Worm (Caenorhabditis elegans) whole organism, L3 larva: ENCODE data around the gene cope-1.

Experiments
- R02D3.7 ChIP-seq: fragments of 150-350 bp; optimal IDR thresholded peaks from 2 replicates; lab custom pipeline; 2014; ENCODE audit warnings: missing biosample characterization, missing genetic modification characterization
- ZK546.5 ChIP-seq: sonication (generic microtip); optimal IDR thresholded peaks from 2 replicates; lab custom pipeline; 2017; ENCODE audit warnings: missing biosample characterization, missing genetic modification characterization
- aly-2 ChIP-seq: fragments of 150-350 bp; optimal IDR thresholded peaks from 2 replicates; lab custom pipeline; 2014; ENCODE audit warnings: missing biosample characterization, missing genetic modification characterization
- ama-1 ChIP-seq: fragments of 150-350 bp; optimal IDR thresholded peaks from 2 replicates; lab custom pipeline; 2018
- ceh-16 ChIP-seq: sonication (generic microtip); optimal IDR thresholded peaks from 2 replicates; lab custom pipeline; 2017; ENCODE audit warnings: missing biosample characterization, missing genetic modification characterization
- ceh-28 ChIP-seq: fragments of 150-350 bp; optimal IDR thresholded peaks from 2 replicates; lab custom pipeline; 2014; ENCODE audit warnings: missing biosample characterization, missing genetic modification reagents, missing genetic modification characterization
- daf-12 ChIP-seq: fragments of 150-350 bp; optimal IDR thresholded peaks from 2 replicates; lab custom pipeline; 2014; ENCODE audit warnings: missing biosample characterization, missing genetic modification reagents, missing genetic modification characterization
- egl-27 ChIP-seq: sonication (generic microtip); optimal IDR thresholded peaks from 4 replicates; lab custom pipeline; 2017; ENCODE audit warnings: missing biosample characterization, missing genetic modification reagents, missing genetic modification characterization
- egl-5 ChIP-seq: fragments of 150-350 bp; optimal IDR thresholded peaks from 2 replicates; lab custom pipeline; 2017; ENCODE audit warnings: missing biosample characterization, missing genetic modification reagents, missing genetic modification characterization, inconsistent platforms
- elt-1 ChIP-seq: fragments of 150-350 bp; optimal IDR thresholded peaks from 2 replicates; lab custom pipeline; 2014; ENCODE audit warnings: missing biosample characterization, missing genetic modification characterization
- elt-2 ChIP-seq: sonication (generic microtip); optimal IDR thresholded peaks from 2 replicates; lab custom pipeline; 2016; ENCODE audit warnings: missing genetic modification reagents, mild to moderate bottlenecking, missing genetic modification characterization, missing compliant biosample characterization
- elt-3 ChIP-seq, 3 experiments: fragments of 150-350 bp in 1 of 3; sonication (generic microtip) in 2 of 3; optimal IDR thresholded peaks; 2 replicates in 2 of 3; 4 replicates in 1 of 3; lab custom pipeline; 2014 to 2017; ENCODE audit warnings: missing biosample characterization in 3 of 3, missing genetic modification characterization in 3 of 3
- eor-1 ChIP-seq, 2 experiments: fragments of 150-350 bp; optimal IDR thresholded peaks; 2 replicates each; lab custom pipeline; 2014 to 2018; ENCODE audit warnings: missing biosample characterization in 2 of 2, missing genetic modification characterization in 2 of 2
- fkh-10 ChIP-seq: sonication (generic microtip); optimal IDR thresholded peaks from 2 replicates; lab custom pipeline; 2017; ENCODE audit warnings: missing biosample characterization, missing genetic modification reagents, missing genetic modification characterization
- hmg-11 ChIP-seq: sonication (generic microtip); optimal IDR thresholded peaks from 2 replicates; lab custom pipeline; 2016; ENCODE audit warnings: missing genetic modification characterization, missing compliant biosample characterization
- jun-1 ChIP-seq: fragments of 150-350 bp; optimal IDR thresholded peaks from 2 replicates; lab custom pipeline; 2014; ENCODE audit warnings: missing biosample characterization, missing genetic modification reagents, missing genetic modification characterization
- lin-15B ChIP-seq: fragments of 150-350 bp; optimal IDR thresholded peaks from 2 replicates; lab custom pipeline; 2014; ENCODE audit warnings: missing biosample characterization, missing genetic modification characterization
- lin-39 ChIP-seq: fragments of 150-350 bp; optimal IDR thresholded peaks from 2 replicates; lab custom pipeline; 2018; ENCODE audit warnings: missing biosample characterization, missing genetic modification reagents, missing genetic modification characterization
- mdl-1 ChIP-seq: fragments of 150-350 bp; optimal IDR thresholded peaks from 2 replicates; lab custom pipeline; 2014; ENCODE audit warnings: missing biosample characterization, missing genetic modification characterization
- mml-1 ChIP-seq: fragments of 150-350 bp; sonication (generic microtip); optimal IDR thresholded peaks from 3 replicates; lab custom pipeline; 2014; ENCODE audit warnings: missing biosample characterization, missing genetic modification characterization
- nfya-1 ChIP-seq: sonication (generic microtip); optimal IDR thresholded peaks from 2 replicates; lab custom pipeline; 2017; ENCODE audit warnings: missing genetic modification characterization, mild to moderate bottlenecking, missing compliant biosample characterization, antibody characterized with exemption, moderate library complexity; ENCODE audit not compliant: insufficient read depth
- nhr-12 ChIP-seq: fragments of 150-350 bp; optimal IDR thresholded peaks from 2 replicates; lab custom pipeline; 2014; ENCODE audit warnings: missing biosample characterization, missing genetic modification characterization
- nhr-23 ChIP-seq: fragments of 150-350 bp; optimal IDR thresholded peaks from 2 replicates; lab custom pipeline; 2014; ENCODE audit warnings: missing biosample characterization, missing genetic modification reagents, missing genetic modification characterization
- nhr-237 ChIP-seq: fragments of 150-350 bp; optimal IDR thresholded peaks from 2 replicates; lab custom pipeline; 2014; ENCODE audit warnings: missing biosample characterization, missing genetic modification characterization
- nhr-43 ChIP-seq: sonication (generic microtip); optimal IDR thresholded peaks from 2 replicates; lab custom pipeline; 2016; ENCODE audit warnings: mild to moderate bottlenecking, missing genetic modification characterization, missing compliant biosample characterization; ENCODE audit not compliant: poor library complexity, severe bottlenecking
- nhr-67 ChIP-seq: fragments of 150-350 bp; optimal IDR thresholded peaks from 2 replicates; lab custom pipeline; 2014; ENCODE audit warnings: missing biosample characterization, missing genetic modification characterization
- pha-4 ChIP-seq: fragments of 150-350 bp; optimal IDR thresholded peaks from 2 replicates; lab custom pipeline; 2014; ENCODE audit warnings: missing biosample characterization, missing genetic modification reagents, missing genetic modification characterization
- pqm-1 ChIP-seq: fragments of 150-350 bp; optimal IDR thresholded peaks from 2 replicates; lab custom pipeline; 2017; ENCODE audit warnings: missing biosample characterization, missing genetic modification characterization, inconsistent platforms
- sea-2 ChIP-seq: fragments of 150-350 bp; sonication (generic microtip); optimal IDR thresholded peaks from 4 replicates; lab custom pipeline; 2014; ENCODE audit warnings: missing biosample characterization, missing genetic modification reagents, missing genetic modification characterization
- skn-1 ChIP-seq: fragments of 150-350 bp; optimal IDR thresholded peaks from 2 replicates; lab custom pipeline; 2014; ENCODE audit warnings: missing biosample characterization, missing genetic modification characterization
- snpc-4 ChIP-seq: fragments of 150-350 bp; optimal IDR thresholded peaks from 2 replicates; lab custom pipeline; 2014; ENCODE audit warnings: missing biosample characterization, missing genetic modification characterization
- tbx-2 ChIP-seq: sonication (generic microtip); optimal IDR thresholded peaks from 2 replicates; lab custom pipeline; 2016; ENCODE audit warnings: mild to moderate bottlenecking, missing genetic modification characterization, missing compliant biosample characterization
- unc-39 ChIP-seq: sonication (generic microtip); optimal IDR thresholded peaks from 4 replicates; lab custom pipeline; 2017; ENCODE audit warnings: missing biosample characterization, missing genetic modification characterization
- unc-62 ChIP-seq: fragments of 150-350 bp; sonication (generic microtip); optimal IDR thresholded peaks from 4 replicates; lab custom pipeline; 2014; ENCODE audit warnings: missing biosample characterization, missing genetic modification reagents, missing genetic modification characterization
- ztf-11 ChIP-seq: fragments of 150-350 bp; optimal IDR thresholded peaks from 2 replicates; lab custom pipeline; 2014; ENCODE audit warnings: missing biosample characterization, missing genetic modification characterization
- ztf-4 ChIP-seq: fragments of 150-350 bp; optimal IDR thresholded peaks from 2 replicates; lab custom pipeline; 2014; ENCODE audit warnings: missing biosample characterization, missing genetic modification characterization

cope-1 gene

DNA sequence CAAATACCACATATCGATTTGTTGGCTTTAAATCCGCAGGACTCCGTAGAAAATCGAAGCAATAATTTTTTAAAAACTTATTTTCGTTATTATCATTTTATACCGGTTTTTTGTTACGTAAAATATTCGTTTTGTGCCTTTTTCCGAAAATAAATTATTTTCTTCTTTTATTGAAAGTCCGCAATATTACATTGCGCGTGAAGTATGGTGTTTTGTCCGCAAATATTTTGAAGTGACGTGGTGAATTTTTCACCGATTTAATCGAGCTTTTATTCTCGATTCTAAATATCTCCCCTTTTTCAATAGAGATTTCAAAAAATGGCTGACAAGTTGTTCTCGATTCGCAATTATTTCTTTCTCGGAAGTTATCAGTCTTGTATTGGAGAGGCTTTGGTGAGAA lies at the start of gene cope-1:
Gene cope-1, plus strand, starts transcription at position 229 of the 400 bp plus-strand sequence.
- no peak for TF ChIP-seq ama-1 (lab: Kevin White, UChicago)
- peak; percentile 67 for TF ChIP-seq hmg-11 (tag; lab: Kevin White, UChicago)
- TF ChIP-seq nfya-1 (tag; lab: Kevin White, UChicago): peak; percentile 46
- TF ChIP-seq lin-15B: peak; percentile 28
- no peak for TF ChIP-seq nhr-237 (tag; lab: Kevin White, UChicago)
- no peak for TF ChIP-seq nhr-67 (tag; lab: Kevin White, UChicago)

ce11 chrIII:13376304-13376760 lies 49.7 kb upstream of the cope-1 start, which contains the start of gene lis-1:
Gene lis-1, minus strand, starts transcription at chrIII:13376710.
- TF ChIP-seq elt-3 (tag; optimal IDR thresholded peaks at IDR 0.05; lab: Kevin White, UChicago) (no peak), fkh-10 (GFP tag; lab: Kevin White, UChicago) (no peak), nfya-1 (tag; lab: Kevin White, UChicago) (peak; percentile 5), elt-2 (tag; lab: Kevin White, UChicago) (no peak)

DNA sequence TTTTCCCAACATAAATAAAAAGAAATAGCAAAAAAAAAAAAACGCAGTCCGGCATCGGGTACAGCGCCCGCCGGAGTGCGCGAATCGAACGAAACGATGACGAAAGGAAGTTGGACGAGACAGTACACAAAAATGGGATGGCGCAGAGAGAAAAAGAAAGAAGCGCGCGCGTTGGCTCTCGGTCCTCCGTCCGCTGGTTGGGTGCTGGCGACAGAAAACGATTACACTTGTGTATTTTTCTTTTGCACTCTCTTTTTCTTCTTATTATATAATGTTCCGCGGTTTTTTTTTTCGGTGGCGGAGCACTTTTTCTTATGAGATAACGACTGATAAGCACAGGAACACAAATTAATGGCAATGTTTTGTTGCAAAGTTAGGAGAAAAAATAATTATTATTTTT lies 48.8 kb upstream of the cope-1 start:
- TF ChIP-seq lin-39 (tag; lab: Kevin White, UChicago): peak; percentile 91
- TF ChIP-seq egl-5 (tag; lab: Kevin White, UChicago): peak; percentile 9
- TF ChIP-seq R02D3.7 (tag; lab: Kevin White, UChicago): no peak
- TF ChIP-seq ztf-11 (tag; lab: Kevin White, UChicago): no peak
- peak; percentile 76 for TF ChIP-seq skn-1
- TF ChIP-seq lin-15B: peak; percentile 27
- TF ChIP-seq daf-12 (tag; lab: Kevin White, UChicago): no peak
- TF ChIP-seq jun-1 (tag; lab: Kevin White, UChicago): peak; percentile 55
- peak; percentile 56 for TF ChIP-seq snpc-4 (tag; lab: Kevin White, UChicago)
- peak; percentile 7 for TF ChIP-seq nhr-43
- TF ChIP-seq tbx-2 (tag; lab: Kevin White, UChicago): no peak
- TF ChIP-seq hmg-11 (tag; lab: Kevin White, UChicago): peak; percentile 97
- TF ChIP-seq nfya-1 (tag; lab: Kevin White, UChicago): peak; percentile 93
- TF ChIP-seq elt-2 (tag; lab: Kevin White, UChicago): peak; percentile 93
- TF ChIP-seq elt-1 (tag; lab: Kevin White, UChicago): no peak
- no peak for TF ChIP-seq unc-62 (GFP tag; lab: Kevin White, UChicago)
- no peak for TF ChIP-seq mml-1
- TF ChIP-seq pha-4 (tag; lab: Kevin White, UChicago): peak; percentile 55
- TF ChIP-seq unc-39 (tag; lab: Kevin White, UChicago): no peak
- peak; percentile 62 for TF ChIP-seq pqm-1 (tag; lab: Kevin White, UChicago)
- TF ChIP-seq nhr-12 (tag; lab: Kevin White, UChicago): no peak

DNA sequence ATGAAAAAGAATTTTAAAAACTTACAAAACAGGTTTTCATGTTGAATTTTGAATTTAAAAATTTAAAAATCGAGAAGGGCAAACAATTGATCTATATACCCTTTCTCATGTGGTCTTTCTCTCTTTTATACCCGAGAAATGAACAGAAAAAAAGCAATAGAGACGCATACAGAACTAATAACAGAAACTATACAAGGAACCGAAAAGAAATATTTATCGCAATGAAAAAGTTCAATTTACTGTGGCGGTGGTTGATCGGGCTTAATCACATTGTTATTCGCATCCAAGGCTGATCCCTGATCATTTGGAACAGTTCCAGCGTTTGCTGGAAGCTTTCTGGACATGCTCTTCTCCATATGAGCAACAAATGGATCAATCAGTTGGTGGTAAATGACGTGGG lies 47.8 kb upstream of the cope-1 start, which contains the start of gene T03F6.10:
Gene T03F6.10, minus strand, starts transcription at position 101 of the 400 bp plus-strand sequence.
- TF ChIP-seq snpc-4 (tag; lab: Kevin White, UChicago): no peak
- TF ChIP-seq ceh-28: no peak
- no peak for TF ChIP-seq unc-62 (GFP tag; lab: Kevin White, UChicago)
- TF ChIP-seq tbx-2 (tag; lab: Kevin White, UChicago): no peak
- TF ChIP-seq aly-2 (tag; lab: Kevin White, UChicago): no peak
- no peak for TF ChIP-seq R02D3.7 (tag; lab: Kevin White, UChicago)
- TF ChIP-seq ztf-4 (tag; lab: Kevin White, UChicago): no peak
- TF ChIP-seq fkh-10 (GFP tag; lab: Kevin White, UChicago): no peak
- no peak for TF ChIP-seq elt-3 (tag; optimal IDR thresholded peaks at IDR 0.05; lab: Kevin White, UChicago)
- TF ChIP-seq mdl-1: no peak
- TF ChIP-seq nhr-23 (tag; lab: Kevin White, UChicago): no peak
- TF ChIP-seq ceh-16: no peak
- no peak for TF ChIP-seq eor-1 (tag; optimal IDR thresholded peaks at IDR 0.05; lab: Kevin White, UChicago)
- TF ChIP-seq egl-27 (tag; lab: Kevin White, UChicago): no peak
- TF ChIP-seq ZK546.5: no peak
- no peak for TF ChIP-seq nhr-237 (tag; lab: Kevin White, UChicago)
- TF ChIP-seq ztf-11 (tag; lab: Kevin White, UChicago): no peak
- TF ChIP-seq nhr-12 (tag; lab: Kevin White, UChicago): no peak
- TF ChIP-seq hmg-11 (tag; lab: Kevin White, UChicago): no peak
- no peak for TF ChIP-seq sea-2
- TF ChIP-seq, all 47 proteins: peak for 0
